Fruit fly (Drosophila melanogaster) whole organism, pupa: Measurements from ENCODE around the gene CG7879.
A peak's percentile ranks its signal among the peaks of the same experiment; 100 is the strongest.

Experiments used
- CG10348 ChIP-seq: fragments of 200-800 bp; sonication (Bioruptor generic); IDR thresholded peaks from 2 replicates; pipeline ENCODE4 v1.3.6; 2022; ENCODE audit warnings: missing biosample characterization, missing genetic modification characterization
- CG12605 ChIP-seq: fragments of 200-800 bp; sonication (Bioruptor generic); IDR thresholded peaks from 2 replicates; pipeline ENCODE4 v1.3.6; 2022; ENCODE audit warnings: missing biosample characterization, missing genetic modification characterization
- CG13204 ChIP-seq: fragments of 200-800 bp; sonication (Bioruptor generic); optimal IDR thresholded peaks from 2 replicates; lab custom pipeline; 2018; ENCODE audit warnings: missing biosample characterization, mild to moderate bottlenecking, missing genetic modification characterization, moderate library complexity
- CG14655 ChIP-seq: fragments of 200-800 bp; sonication (Bioruptor generic); optimal IDR thresholded peaks from 3 replicates; lab custom pipeline; 2017; ENCODE audit warnings: mild to moderate bottlenecking, missing biosample characterization, missing genetic modification reagents, missing genetic modification characterization
- CG15710 ChIP-seq: fragments of 200-800 bp; sonication (Bioruptor generic); optimal IDR thresholded peaks from 2 replicates; lab custom pipeline; 2018; ENCODE audit warnings: missing biosample characterization, mild to moderate bottlenecking, missing genetic modification characterization, moderate library complexity
- CG17806 ChIP-seq: fragments of 200-800 bp; sonication (Bioruptor generic); optimal IDR thresholded peaks from 2 replicates; lab custom pipeline; 2018; ENCODE audit warnings: missing biosample characterization, mild to moderate bottlenecking, missing genetic modification characterization, moderate library complexity
- CG32121 ChIP-seq: fragments of 200-800 bp; sonication (Bioruptor generic); IDR thresholded peaks from 2 replicates; pipeline ENCODE4 v1.3.6; 2022; ENCODE audit warnings: missing biosample characterization, missing genetic modification characterization
- CG34367 ChIP-seq: fragments of 200-800 bp; sonication (Bioruptor generic); optimal IDR thresholded peaks from 2 replicates; lab custom pipeline; 2018; ENCODE audit warnings: missing biosample characterization, mild to moderate bottlenecking, missing genetic modification characterization
- CG4496 ChIP-seq: fragments of 200-800 bp; sonication (Bioruptor generic); IDR thresholded peaks from 3 replicates; pipeline ENCODE4 v1.3.6; 2022; ENCODE audit warnings: missing biosample characterization, missing genetic modification characterization
- CG8159 ChIP-seq: fragments of 200-800 bp; sonication (Bioruptor generic); optimal IDR thresholded peaks from 3 replicates; lab custom pipeline; 2018; ENCODE audit warnings: missing biosample characterization, mild to moderate bottlenecking, missing genetic modification characterization, moderate library complexity
- CG8301 ChIP-seq: fragments of 200-800 bp; sonication (Bioruptor generic); optimal IDR thresholded peaks from 2 replicates; lab custom pipeline; 2018; ENCODE audit warnings: missing biosample characterization, mild to moderate bottlenecking, missing genetic modification characterization
- CG9948 ChIP-seq: fragments of 200-800 bp; sonication (Bioruptor generic); optimal IDR thresholded peaks from 2 replicates; lab custom pipeline; 2018; ENCODE audit warnings: missing biosample characterization, mild to moderate bottlenecking, missing genetic modification characterization, moderate library complexity
- D1 ChIP-seq: fragments of 200-800 bp; sonication (Bioruptor generic); optimal IDR thresholded peaks from 2 replicates; lab custom pipeline; 2018; ENCODE audit warnings: missing biosample characterization, mild to moderate bottlenecking, missing genetic modification characterization, moderate library complexity
- EcR ChIP-seq: fragments of 200-800 bp; sonication (Bioruptor generic); optimal IDR thresholded peaks from 3 replicates; lab custom pipeline; 2019; ENCODE audit warnings: missing biosample characterization, missing genetic modification characterization, mild to moderate bottlenecking, moderate library complexity, missing genetic modification reagents
- Ets98B ChIP-seq: fragments of 200-800 bp; sonication (Bioruptor generic); IDR thresholded peaks from 2 replicates; pipeline ENCODE4 v1.3.6; 2022; ENCODE audit warnings: missing biosample characterization, missing genetic modification characterization
- Pif1A ChIP-seq: fragments of 200-800 bp; sonication (Bioruptor generic); optimal IDR thresholded peaks from 3 replicates; lab custom pipeline; 2016; ENCODE audit warnings: missing biosample characterization, missing genetic modification characterization
- Pif1B ChIP-seq: fragments of 200-800 bp; sonication (Bioruptor generic); optimal IDR thresholded peaks from 3 replicates; lab custom pipeline; 2016; ENCODE audit warnings: missing biosample characterization, missing genetic modification characterization
- Snoo ChIP-seq: fragments of 200-800 bp; sonication (Bioruptor generic); optimal IDR thresholded peaks from 3 replicates; lab custom pipeline; 2017; ENCODE audit warnings: missing biosample characterization, mild to moderate bottlenecking, missing genetic modification characterization, inconsistent platforms
- fd96Ca ChIP-seq: fragments of 200-800 bp; sonication (Bioruptor generic); IDR thresholded peaks from 3 replicates; pipeline ENCODE4 v1.3.6; 2022; ENCODE audit warnings: missing biosample characterization, missing genetic modification characterization
- gl ChIP-seq: fragments of 200-800 bp; sonication (Bioruptor generic); optimal IDR thresholded peaks from 2 replicates; lab custom pipeline; 2018; ENCODE audit warnings: missing biosample characterization, mild to moderate bottlenecking, missing genetic modification characterization
- rn ChIP-seq: fragments of 200-800 bp; sonication (Bioruptor generic); IDR thresholded peaks from 2 replicates; pipeline ENCODE4 v1.3.6; 2022; ENCODE audit warnings: missing biosample characterization, missing genetic modification characterization

CG7879 gene

DNA sequence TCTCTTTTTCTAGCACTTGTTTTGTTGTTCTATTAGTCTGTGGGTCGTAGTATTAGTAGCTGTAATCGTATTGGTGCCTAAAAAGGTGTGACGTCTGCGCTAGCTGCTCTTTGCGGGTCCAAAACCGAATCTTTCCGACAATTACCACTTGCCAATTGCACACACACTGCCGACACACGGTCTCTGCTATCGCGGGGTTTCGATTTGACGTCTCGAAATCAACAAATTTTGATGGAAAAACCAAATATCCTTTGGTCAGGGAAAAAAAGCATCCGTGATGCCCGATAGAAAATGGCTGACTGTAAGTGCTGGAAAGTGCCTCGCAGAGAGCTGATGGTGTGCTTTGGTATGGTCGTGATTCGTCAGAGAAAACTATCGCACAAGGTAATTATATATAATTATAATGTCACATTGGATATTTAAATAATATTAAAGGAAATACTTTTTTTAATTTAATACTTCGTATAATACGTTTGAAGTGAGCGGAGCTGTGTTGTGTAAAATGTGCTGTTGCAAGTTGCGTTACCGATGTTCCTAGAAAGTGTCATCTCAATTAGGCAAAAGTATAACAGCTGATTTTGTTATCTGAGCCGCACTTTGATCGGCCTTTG is 10.1 kb downstream of the CG7879 start, which contains the start of the genes Pex10 and CG12099:
Pex10 (plus strand) TSS at position 51 of the 611 bp plus-strand sequence.
CG12099 (minus strand) TSS at position 307 of the 611 bp plus-strand sequence.
- TF ChIP-seq CG12605 (GFP tag; lab: Robert Waterston, UW): no peak
- TF ChIP-seq Ets98B: peak; percentile 88
- peak; percentile 84 for TF ChIP-seq CG15710 (tag; lab: Kevin White, UChicago)
- TF ChIP-seq Pif1B (GFP tag; lab: Kevin White, UChicago): peak; percentile 75
- no peak for TF ChIP-seq CG13204
- TF ChIP-seq Snoo (tag; lab: Kevin White, UChicago): peak; percentile 86
- peak; percentile 80 for TF ChIP-seq CG8159
- TF ChIP-seq CG9948 (tag; lab: Kevin White, UChicago): peak; percentile 67
- TF ChIP-seq CG32121 (GFP tag; lab: Robert Waterston, UW): peak; percentile 86
- peak; percentile 51 for TF ChIP-seq CG34367 (tag; lab: Kevin White, UChicago)
- peak; percentile 62 for TF ChIP-seq CG8301
- TF ChIP-seq CG10348 (GFP tag; lab: Robert Waterston, UW): peak; percentile 78
- TF ChIP-seq D1: no peak
- TF ChIP-seq Pif1A (GFP tag; lab: Kevin White, UChicago): no peak
- peak; percentile 78 for TF ChIP-seq rn (GFP tag; lab: Robert Waterston, UW)
- peak; percentile 64 for TF ChIP-seq CG17806 (tag; lab: Kevin White, UChicago)
- TF ChIP-seq CG4496 (GFP tag; lab: Robert Waterston, UW): peak; percentile 91
- TF ChIP-seq CG14655 (GFP tag; lab: Kevin White, UChicago): no peak
- peak; percentile 93 for TF ChIP-seq fd96Ca (GFP tag; lab: Robert Waterston, UW)

DNA sequence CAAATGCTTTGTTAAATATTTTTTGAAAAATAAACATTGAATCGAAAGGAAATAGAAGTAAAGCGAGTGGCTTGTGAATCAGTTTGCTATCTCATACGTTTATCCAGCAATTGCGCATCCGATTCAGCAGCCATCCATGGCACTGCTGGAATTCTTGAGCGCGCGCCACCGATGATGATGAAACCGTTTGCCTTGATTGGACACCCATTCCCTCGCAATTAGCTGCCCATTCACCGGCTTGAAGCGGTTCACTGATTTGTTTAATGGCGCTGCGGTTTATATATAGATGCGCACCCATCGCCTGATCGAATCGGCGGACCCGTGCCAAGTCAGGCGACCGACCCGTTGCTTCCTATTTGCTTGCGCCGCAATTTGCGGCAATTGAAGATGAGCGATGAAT is 15.2 kb downstream of the CG7879 start, which contains the start of gene Pcyt2:
Pcyt2 (plus strand) TSS at position 301 of the 400 bp plus-strand sequence.
- TF ChIP-seq fd96Ca (GFP tag; lab: Robert Waterston, UW) (no peak), CG8159 (no peak), CG12605 (GFP tag; lab: Robert Waterston, UW) (no peak), gl (no peak), Snoo (tag; lab: Kevin White, UChicago) (no peak), CG17806 (tag; lab: Kevin White, UChicago) (no peak), CG8301 (no peak), CG10348 (GFP tag; lab: Robert Waterston, UW) (no peak), CG32121 (GFP tag; lab: Robert Waterston, UW) (no peak), CG34367 (tag; lab: Kevin White, UChicago) (no peak), D1 (no peak), Pif1B (GFP tag; lab: Kevin White, UChicago) (no peak), CG9948 (tag; lab: Kevin White, UChicago) (no peak), rn (GFP tag; lab: Robert Waterston, UW) (no peak), Pif1A (GFP tag; lab: Kevin White, UChicago) (no peak), CG13204 (no peak), Ets98B (no peak)

DNA sequence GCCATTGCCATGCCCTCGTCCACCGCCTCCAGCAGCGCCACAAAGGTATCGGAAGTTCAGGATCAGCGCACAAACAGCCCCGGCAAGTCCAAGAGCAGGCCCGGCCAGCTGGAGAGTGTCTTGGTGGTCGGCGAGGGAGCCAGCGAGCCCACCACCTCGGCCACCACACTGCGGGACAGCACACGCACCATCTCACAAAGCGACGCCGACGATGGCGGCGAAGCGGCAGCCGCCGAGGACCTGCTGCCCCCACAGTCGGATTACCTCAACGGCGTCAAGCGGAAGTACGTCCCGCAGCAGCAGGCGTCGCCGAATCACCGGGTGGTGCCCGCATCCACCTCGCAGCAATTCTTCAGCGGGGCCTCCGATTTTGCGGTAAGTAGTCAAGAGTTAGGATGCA is 17.5 kb downstream of the CG7879 start:
- TF ChIP-seq CG10348 (GFP tag; lab: Robert Waterston, UW) (no peak), Snoo (tag; lab: Kevin White, UChicago) (no peak), gl (no peak), rn (GFP tag; lab: Robert Waterston, UW) (no peak), CG32121 (GFP tag; lab: Robert Waterston, UW) (no peak), CG12605 (GFP tag; lab: Robert Waterston, UW) (no peak)

DNA sequence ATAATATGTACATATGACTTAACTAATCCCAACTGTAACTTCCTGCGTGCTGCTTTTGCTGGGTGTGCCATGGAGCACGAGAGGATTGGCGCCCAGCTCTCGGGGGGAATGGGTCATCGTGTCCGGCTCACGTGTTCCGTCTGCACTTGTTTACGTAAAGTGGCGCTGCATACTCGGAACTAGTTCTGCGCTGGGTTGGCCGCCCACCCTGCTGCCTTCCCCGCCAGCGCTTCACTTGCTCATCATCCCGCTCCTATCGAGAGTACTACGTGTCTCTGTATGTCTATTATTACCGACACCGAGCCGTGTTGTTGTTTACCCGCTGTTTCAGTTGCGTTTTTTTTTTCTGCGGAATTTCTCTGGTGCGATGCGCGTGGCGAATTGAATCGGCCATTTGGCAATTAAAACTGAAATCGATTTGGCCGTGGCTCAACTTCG is 18.8 kb downstream of the CG7879 start:
- TF ChIP-seq EcR (GFP tag; lab: Kevin White, UChicago): no peak
- 0 out of 3 replicates have a peak, but pooled peaks have one; percentile 19 for TF ChIP-seq CG4496 (GFP tag; lab: Robert Waterston, UW)
- TF ChIP-seq CG9948 (tag; lab: Kevin White, UChicago): no peak
- TF ChIP-seq D1: no peak
- TF ChIP-seq gl: no peak
- no peak for TF ChIP-seq CG8301
- no peak for TF ChIP-seq Pif1A (GFP tag; lab: Kevin White, UChicago)

DNA sequence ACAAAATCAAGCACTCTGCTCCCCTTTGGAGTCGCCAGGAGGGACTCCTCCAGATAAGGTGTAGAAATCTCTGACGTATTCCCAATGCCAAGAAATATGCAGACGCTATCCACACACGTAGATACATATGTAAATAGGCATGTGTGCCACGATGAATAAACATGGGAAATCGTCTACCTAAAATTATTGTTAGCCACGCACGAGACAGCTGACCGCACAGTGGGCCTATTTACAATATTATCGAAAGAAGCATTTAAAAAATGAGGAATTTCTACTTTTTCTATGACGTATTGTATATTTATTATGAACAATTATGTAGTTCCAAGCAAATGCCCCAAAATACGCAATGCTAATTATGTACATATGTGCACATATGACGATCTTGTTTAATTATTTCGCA is 19.3 kb downstream of the CG7879 start:
- TF ChIP-seq gl (no peak), rn (GFP tag; lab: Robert Waterston, UW) (no peak), CG12605 (GFP tag; lab: Robert Waterston, UW) (no peak), Ets98B (no peak), CG8159 (no peak), CG8301 (no peak), CG32121 (GFP tag; lab: Robert Waterston, UW) (no peak), Pif1B (GFP tag; lab: Kevin White, UChicago) (no peak), CG17806 (tag; lab: Kevin White, UChicago) (no peak), CG10348 (GFP tag; lab: Robert Waterston, UW) (no peak), Snoo (tag; lab: Kevin White, UChicago) (no peak), Pif1A (GFP tag; lab: Kevin White, UChicago) (no peak), CG4496 (GFP tag; lab: Robert Waterston, UW) (no peak), D1 (no peak), CG13204 (no peak), CG34367 (tag; lab: Kevin White, UChicago) (no peak), fd96Ca (GFP tag; lab: Robert Waterston, UW) (no peak), CG9948 (tag; lab: Kevin White, UChicago) (no peak)
- TF ChIP-seq, all 21 proteins: peak for 0
